Worm (Caenorhabditis elegans) whole organism, L1 larva: ENCODE measurements around the gene B0281.5.

Experiments used
- aha-1 ChIP-seq: fragments of 150-350 bp; optimal IDR thresholded peaks from 2 replicates; lab custom pipeline; 2014; ENCODE audit warnings: missing biosample characterization, missing genetic modification characterization
- ama-1 ChIP-seq: fragments of 150-350 bp; optimal IDR thresholded peaks from 2 replicates; lab custom pipeline; 2014
- blmp-1 ChIP-seq: fragments of 150-350 bp; optimal IDR thresholded peaks from 2 replicates; lab custom pipeline; 2014; ENCODE audit warnings: missing biosample characterization, missing genetic modification characterization
- ceh-8 ChIP-seq: fragments of 200-800 bp; sonication (Bioruptor generic); optimal IDR thresholded peaks from 2 replicates; lab custom pipeline; 2018; ENCODE audit warnings: mild to moderate bottlenecking, missing genetic modification characterization, moderate library complexity, missing compliant biosample characterization
- efl-1 ChIP-seq, 4 experiments: fragments of 150-350 bp; optimal IDR thresholded peaks in 3 of 4; peaks in 1 of 4; 1 replicate in 1 of 4; 2 replicates in 3 of 4; lab custom pipeline; 2014; ENCODE audit warnings: missing biosample characterization in 2 of 4, missing genetic modification characterization in 2 of 4, missing genetic modification reagents in 2 of 4
- elt-2 ChIP-seq: sonication (generic microtip); optimal IDR thresholded peaks from 2 replicates; lab custom pipeline; 2016; ENCODE audit warnings: missing genetic modification characterization, mild to moderate bottlenecking, inconsistent platforms, missing compliant biosample characterization, missing genetic modification reagents
- ets-5 ChIP-seq: fragments of 200-800 bp; sonication (Bioruptor generic); IDR thresholded peaks from 2 replicates; pipeline ENCODE4 v1.3.6; 2022; ENCODE audit warnings: missing genetic modification characterization, missing compliant biosample characterization
- hlh-17 ChIP-seq: fragments of 200-800 bp; sonication (Bioruptor generic); optimal IDR thresholded peaks from 2 replicates; lab custom pipeline; 2018; ENCODE audit warnings: missing genetic modification characterization, mild to moderate bottlenecking, missing compliant biosample characterization, moderate library complexity, borderline replicate concordance
- hpl-2 ChIP-seq: fragments of 150-350 bp; optimal IDR thresholded peaks from 2 replicates; lab custom pipeline; 2014; ENCODE audit warnings: missing biosample characterization, missing genetic modification reagents, missing genetic modification characterization
- irx-1 ChIP-seq: sonication (generic microtip); optimal IDR thresholded peaks from 2 replicates; lab custom pipeline; 2016; ENCODE audit warnings: missing genetic modification characterization, missing compliant biosample characterization
- jun-1 ChIP-seq: fragments of 150-350 bp; optimal IDR thresholded peaks from 2 replicates; lab custom pipeline; 2014; ENCODE audit warnings: missing biosample characterization, missing genetic modification reagents, missing genetic modification characterization
- lin-13 ChIP-seq: fragments of 150-350 bp; optimal IDR thresholded peaks from 2 replicates; lab custom pipeline; 2014; ENCODE audit warnings: missing biosample characterization, missing genetic modification reagents, missing genetic modification characterization
- lin-15B ChIP-seq: fragments of 150-350 bp; sonication (generic microtip); optimal IDR thresholded peaks from 3 replicates; lab custom pipeline; 2014; ENCODE audit warnings: missing biosample characterization, missing genetic modification characterization
- mdl-1 ChIP-seq, 2 experiments: fragments of 150-350 bp; optimal IDR thresholded peaks; 2 replicates each; lab custom pipeline; 2014 to 2017; ENCODE audit warnings: missing biosample characterization in 2 of 2, missing genetic modification characterization in 2 of 2, inconsistent platforms in 1 of 2
- nhr-20 ChIP-seq: sonication (generic microtip); optimal IDR thresholded peaks from 2 replicates; lab custom pipeline; 2016; ENCODE audit warnings: mild to moderate bottlenecking, missing genetic modification characterization, missing compliant biosample characterization
- nhr-28 ChIP-seq: fragments of 150-350 bp; optimal IDR thresholded peaks from 2 replicates; lab custom pipeline; 2014; ENCODE audit warnings: missing biosample characterization, missing genetic modification characterization
- nhr-76 ChIP-seq: sonication (generic microtip); optimal IDR thresholded peaks from 2 replicates; lab custom pipeline; 2017; ENCODE audit warnings: missing biosample characterization, missing genetic modification characterization
- nhr-85 ChIP-seq: sonication (generic microtip); peaks from one replicate; lab custom pipeline; 2016; ENCODE audit warnings: missing genetic modification characterization, inconsistent platforms, missing compliant biosample characterization
- nhr-90 ChIP-seq: sonication (generic microtip); optimal IDR thresholded peaks from 2 replicates; lab custom pipeline; 2016; ENCODE audit warnings: mild to moderate bottlenecking, missing genetic modification characterization, missing compliant biosample characterization; ENCODE audit not compliant: poor library complexity
- sox-4 ChIP-seq: sonication (generic microtip); optimal IDR thresholded peaks from 2 replicates; lab custom pipeline; 2016; ENCODE audit warnings: missing genetic modification characterization, missing compliant biosample characterization
- sup-37 ChIP-seq: fragments of 200-800 bp; sonication (Bioruptor generic); optimal IDR thresholded peaks from 2 replicates; lab custom pipeline; 2018; ENCODE audit warnings: mild to moderate bottlenecking, missing genetic modification characterization, missing compliant biosample characterization
- swsn-7 ChIP-seq: sonication (generic microtip); optimal IDR thresholded peaks from 2 replicates; lab custom pipeline; 2016; ENCODE audit warnings: missing genetic modification characterization, missing compliant biosample characterization
- unc-30 ChIP-seq: sonication (generic microtip); optimal IDR thresholded peaks from 2 replicates; lab custom pipeline; 2017; ENCODE audit warnings: missing biosample characterization, missing genetic modification characterization
- unc-98 ChIP-seq: fragments of 200-800 bp; sonication (Bioruptor generic); IDR thresholded peaks from 2 replicates; pipeline ENCODE4 v1.3.6; 2022; ENCODE audit warnings: missing genetic modification characterization, missing compliant biosample characterization
- vab-15 ChIP-seq: sonication (generic microtip); optimal IDR thresholded peaks from 2 replicates; lab custom pipeline; 2017; ENCODE audit warnings: missing genotype, mild to moderate bottlenecking, missing genetic modification characterization, missing compliant biosample characterization
- xbp-1 ChIP-seq: sonication (generic microtip); optimal IDR thresholded peaks from 2 replicates; lab custom pipeline; 2016; ENCODE audit warnings: missing genetic modification characterization, missing compliant biosample characterization
- zip-4 ChIP-seq: fragments of 200-800 bp; sonication (Bioruptor generic); optimal IDR thresholded peaks from 2 replicates; lab custom pipeline; 2018; ENCODE audit warnings: mild to moderate bottlenecking, missing genetic modification characterization, moderate library complexity, missing compliant biosample characterization
- ztf-4 ChIP-seq: fragments of 150-350 bp; optimal IDR thresholded peaks from 2 replicates; lab custom pipeline; 2014; ENCODE audit warnings: missing biosample characterization, missing genetic modification characterization

The B0281.5 gene

ce11 chrII:2320097-2320496, 19.3 kb upstream of the B0281.5 start, which contains the start of gene ZK1240.3:
ZK1240.3 (plus strand) TSS chrII:2320334.
- TF ChIP-seq elt-2 (peak; percentile 30), nhr-76 (tag; lab: Kevin White, UChicago) (no peak)
- TF ChIP-seq, all 84 proteins: peak for 1

ce11 chrII:2317883-2318357, 17.2 kb upstream of the B0281.5 start, which contains the start of the genes ZK1240.5 and ZK1240.9:
ZK1240.5 (minus strand) TSS chrII:2317933.
ZK1240.9 (plus strand) TSS chrII:2318189.
- TF ChIP-seq efl-1 (optimal IDR thresholded peaks at IDR 0.05; lab: Kevin White, UChicago) = no peak
- TF ChIP-seq efl-1 (GFP tag; optimal IDR thresholded peaks at IDR 0.05 in 1 of 2; lab: Kevin White, UChicago) = peak in 1 of 2 experiments; percentile 79
- TF ChIP-seq ceh-8 = no peak
- TF ChIP-seq elt-2 = peak; percentile 35
- no peak for TF ChIP-seq mdl-1 (tag; optimal IDR thresholded peaks at IDR 0.05; lab: Kevin White, UChicago)

- TF ChIP-seq vab-15 (tag; lab: Kevin White, UChicago) (no peak), aha-1 (tag; lab: Kevin White, UChicago) (no peak)
These were observed 12.0 kb upstream of the B0281.5 start, which contains the start of the genes trim-21 and B0281.1 for ce11 chrII:2312747-2313146. trim-21 (minus strand) TSS chrII:2312847. B0281.1 (plus strand) TSS chrII:2313067.

ce11 chrII:2306741-2307140, 6.0 kb upstream of the B0281.5 start, which contains the start of gene B0281.3:
B0281.3 (plus strand) TSS chrII:2307041.
- TF ChIP-seq nhr-90 (tag; lab: Kevin White, UChicago) = no peak
- no peak for TF ChIP-seq nhr-85 (tag; lab: Kevin White, UChicago)
- TF ChIP-seq unc-30 (tag; lab: Kevin White, UChicago) = no peak
- no peak for TF ChIP-seq hpl-2 (GFP tag; lab: Kevin White, UChicago)
- TF ChIP-seq sox-4 (tag; lab: Kevin White, UChicago) = no peak
- TF ChIP-seq xbp-1 (tag; lab: Kevin White, UChicago) = no peak
- no peak for TF ChIP-seq nhr-20 (tag; lab: Kevin White, UChicago)
- no peak for TF ChIP-seq unc-98 (GFP tag; lab: Robert Waterston, UW)
- TF ChIP-seq lin-13 = no peak
- no peak for TF ChIP-seq nhr-28 (tag; lab: Kevin White, UChicago)
- TF ChIP-seq vab-15 (tag; lab: Kevin White, UChicago) = no peak
- no peak for TF ChIP-seq zip-4
- no peak for TF ChIP-seq irx-1 (tag; lab: Kevin White, UChicago)
- TF ChIP-seq hlh-17 (GFP tag; lab: Kevin White, UChicago) = no peak
- TF ChIP-seq blmp-1 (tag; lab: Kevin White, UChicago) = no peak
- no peak for TF ChIP-seq ztf-4 (tag; lab: Kevin White, UChicago)
- no peak for TF ChIP-seq ets-5
- TF ChIP-seq swsn-7 (tag; lab: Kevin White, UChicago) = no peak
- no peak for TF ChIP-seq lin-15B (tag; lab: Kevin White, UChicago)
- TF ChIP-seq, all 84 proteins: peak for 0

ce11 chrII:2305507-2305906, 4.7 kb upstream of the B0281.5 start:
- TF ChIP-seq efl-1 (optimal IDR thresholded peaks at IDR 0.05; lab: Kevin White, UChicago) = no peak
- peak in 1 of 2 experiments; percentile 85 for TF ChIP-seq efl-1 (GFP tag; optimal IDR thresholded peaks at IDR 0.05 in 1 of 2; lab: Kevin White, UChicago)
- TF ChIP-seq elt-2 = peak; percentile 58
- TF ChIP-seq jun-1 (tag; lab: Kevin White, UChicago) = no peak

DNA sequence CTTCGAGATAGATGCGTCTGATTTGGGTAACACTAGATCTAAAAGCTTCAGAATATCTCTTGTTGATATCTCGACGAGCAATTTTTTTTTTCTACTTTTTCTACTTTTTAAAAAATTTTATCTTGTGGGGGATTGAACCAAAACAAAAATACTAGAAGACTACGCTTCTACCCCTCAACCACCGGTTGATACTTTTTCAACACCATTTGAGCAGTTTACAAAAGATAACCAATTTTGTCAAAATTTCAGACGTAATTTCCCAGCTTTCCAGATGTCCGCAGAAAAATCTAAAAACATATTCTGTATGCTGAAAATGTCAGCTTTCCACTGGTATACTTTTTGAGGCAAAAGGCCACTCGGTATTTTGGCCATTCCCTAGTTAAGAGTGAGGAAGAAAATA, 3.8 kb upstream of the B0281.5 start:
- TF ChIP-seq sup-37 (GFP tag; lab: Kevin White, UChicago) (no peak), swsn-7 (tag; lab: Kevin White, UChicago) (no peak)

DNA sequence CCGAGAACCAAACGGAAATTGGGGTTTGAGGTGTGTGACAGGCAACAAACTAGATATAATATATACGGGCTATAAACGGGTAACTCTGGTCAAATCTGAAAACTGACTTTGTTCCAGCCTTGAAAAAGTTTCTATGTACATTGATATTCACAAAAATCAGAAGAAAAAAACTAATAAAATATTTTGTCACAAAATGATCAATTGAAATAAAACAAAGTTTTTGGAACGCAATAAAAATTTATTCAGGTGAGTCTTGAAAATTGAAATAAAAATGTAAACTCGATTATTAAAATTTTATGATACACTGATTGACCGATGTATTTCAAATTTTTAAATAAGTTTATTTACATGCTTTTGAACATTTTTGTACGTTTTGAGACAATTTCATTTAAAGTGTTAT, 1.6 kb upstream of the B0281.5 start, which contains the start of gene B0281.6:
B0281.6 (minus strand) TSS at position 101 of the 400 bp plus-strand sequence.
- TF ChIP-seq ama-1 (lab: Kevin White, UChicago) (no peak), efl-1 (optimal IDR thresholded peaks at IDR 0.05; lab: Kevin White, UChicago) (no peak), efl-1 (GFP tag; optimal IDR thresholded peaks at IDR 0.05 in 1 of 2; lab: Kevin White, UChicago) (peak in 1 of 2 experiments; percentile 22)
